Fruit fly (Drosophila melanogaster) whole organism, prepupa: Measurements from ENCODE around the gene CG10011.

Experiments used
- Blimp-1 ChIP-seq: fragments of 200-800 bp; sonication (Bioruptor generic); optimal IDR thresholded peaks from 3 replicates; lab custom pipeline; 2017; ENCODE audit warnings: missing biosample characterization, missing genetic modification characterization, mild to moderate bottlenecking, moderate library complexity, missing genetic modification reagents
- CG10669 ChIP-seq: fragments of 200-800 bp; sonication (Bioruptor generic); optimal IDR thresholded peaks from 3 replicates; lab custom pipeline; 2018; ENCODE audit warnings: missing biosample characterization, mild to moderate bottlenecking, missing genetic modification characterization, moderate library complexity
- CG11294 ChIP-seq: fragments of 200-800 bp; sonication (Bioruptor generic); IDR thresholded peaks from 2 replicates; pipeline ENCODE4 v1.3.6; 2022; ENCODE audit warnings: missing biosample characterization, missing genetic modification characterization
- CG11762 ChIP-seq: fragments of 200-800 bp; sonication (Bioruptor generic); optimal IDR thresholded peaks from 3 replicates; lab custom pipeline; 2016; ENCODE audit warnings: missing biosample characterization, missing genetic modification characterization; ENCODE audit not compliant: insufficient read depth
- CG11902 ChIP-seq: fragments of 200-800 bp; sonication (Bioruptor generic); optimal IDR thresholded peaks from 3 replicates; lab custom pipeline; 2016; ENCODE audit warnings: missing biosample characterization, missing genetic modification characterization
- CG15336 ChIP-seq: fragments of 200-800 bp; sonication (Bioruptor generic); IDR thresholded peaks from 2 replicates; pipeline ENCODE4 v1.3.6; 2022; ENCODE audit warnings: missing biosample characterization, missing genetic modification characterization
- CG3032 ChIP-seq: fragments of 200-800 bp; optimal IDR thresholded peaks from 2 replicates; lab custom pipeline; 2019; ENCODE audit warnings: missing biosample characterization, mild to moderate bottlenecking, missing genetic modification characterization, moderate library complexity
- CG31627 ChIP-seq: fragments of 200-800 bp; sonication (Bioruptor generic); optimal IDR thresholded peaks from 3 replicates; lab custom pipeline; 2016; ENCODE audit warnings: missing biosample characterization, missing genetic modification characterization
- CG34406 ChIP-seq: fragments of 200-800 bp; sonication (Bioruptor generic); optimal IDR thresholded peaks from 3 replicates; lab custom pipeline; 2016; ENCODE audit warnings: missing biosample characterization, missing genetic modification characterization
- CG6854 ChIP-seq: fragments of 200-800 bp; sonication (Bioruptor generic); optimal IDR thresholded peaks from 2 replicates; lab custom pipeline; 2017; ENCODE audit warnings: missing biosample characterization, mild to moderate bottlenecking, missing genetic modification characterization
- CG8119 ChIP-seq: fragments of 200-800 bp; sonication (Bioruptor generic); IDR thresholded peaks from 3 replicates; pipeline ENCODE4 v1.3.6; 2022; ENCODE audit warnings: missing biosample characterization, missing genetic modification characterization
- CG8632 ChIP-seq: fragments of 200-800 bp; sonication (Bioruptor generic); optimal IDR thresholded peaks from 3 replicates; lab custom pipeline; 2016; ENCODE audit warnings: missing biosample characterization, missing genetic modification characterization
- CG9139 ChIP-seq: fragments of 200-800 bp; sonication (Bioruptor generic); optimal IDR thresholded peaks from 3 replicates; lab custom pipeline; 2017; ENCODE audit warnings: missing biosample characterization, mild to moderate bottlenecking, missing genetic modification characterization
- Eip75B ChIP-seq: fragments of 200-800 bp; sonication (Bioruptor generic); optimal IDR thresholded peaks from 3 replicates; lab custom pipeline; 2016; ENCODE audit warnings: missing biosample characterization, missing genetic modification characterization
- Eip78C ChIP-seq: fragments of 200-800 bp; sonication (Bioruptor generic); peaks from one replicate; lab custom pipeline; 2016; ENCODE audit warnings: missing biosample characterization, missing genetic modification characterization
- Gug ChIP-seq: fragments of 200-800 bp; sonication (Bioruptor generic); IDR thresholded peaks from 2 replicates; pipeline ENCODE4 v1.3.6; 2022; ENCODE audit warnings: missing biosample characterization, missing genetic modification characterization
- Hr39 ChIP-seq: fragments of 200-800 bp; sonication (Bioruptor generic); optimal IDR thresholded peaks from 2 replicates; lab custom pipeline; 2016; ENCODE audit warnings: missing biosample characterization, missing genetic modification characterization
- Hr4 ChIP-seq: fragments of 200-800 bp; sonication (Bioruptor generic); optimal IDR thresholded peaks from 3 replicates; lab custom pipeline; 2016; ENCODE audit warnings: missing biosample characterization, missing genetic modification characterization
- Lpt ChIP-seq: fragments of 200-800 bp; sonication (Bioruptor generic); optimal IDR thresholded peaks from 3 replicates; lab custom pipeline; 2016; ENCODE audit warnings: missing biosample characterization, missing genetic modification characterization
- Met ChIP-seq: fragments of 200-800 bp; sonication (Bioruptor generic); optimal IDR thresholded peaks from 3 replicates; lab custom pipeline; 2016; ENCODE audit warnings: missing biosample characterization, missing genetic modification characterization
- OdsH ChIP-seq: fragments of 200-800 bp; sonication (Bioruptor generic); optimal IDR thresholded peaks from 3 replicates; lab custom pipeline; 2016; ENCODE audit warnings: missing biosample characterization, missing genetic modification characterization
- Smox ChIP-seq: fragments of 200-800 bp; sonication (Bioruptor generic); optimal IDR thresholded peaks from 3 replicates; lab custom pipeline; 2016; ENCODE audit warnings: missing biosample characterization, missing genetic modification characterization
- Sox102F ChIP-seq: fragments of 200-800 bp; sonication (Bioruptor generic); optimal IDR thresholded peaks from 2 replicates; lab custom pipeline; 2016; ENCODE audit warnings: missing biosample characterization, mild to moderate bottlenecking, missing genetic modification characterization
- Sox14 ChIP-seq: fragments of 200-800 bp; sonication (Bioruptor generic); optimal IDR thresholded peaks from 3 replicates; lab custom pipeline; 2016; ENCODE audit warnings: missing biosample characterization, missing genetic modification characterization
- achi ChIP-seq: fragments of 200-800 bp; sonication (Bioruptor generic); optimal IDR thresholded peaks from 3 replicates; lab custom pipeline; 2016; ENCODE audit warnings: missing biosample characterization, missing genetic modification characterization
- acj6 ChIP-seq: fragments of 200-800 bp; sonication (Bioruptor generic); optimal IDR thresholded peaks from 3 replicates; lab custom pipeline; 2016; ENCODE audit warnings: missing biosample characterization, missing genetic modification characterization
- dac ChIP-seq: fragments of 200-800 bp; sonication (Bioruptor generic); optimal IDR thresholded peaks from 2 replicates; lab custom pipeline; 2017; ENCODE audit warnings: missing biosample characterization, mild to moderate bottlenecking, missing genetic modification characterization
- eg ChIP-seq: fragments of 200-800 bp; sonication (Bioruptor generic); IDR thresholded peaks from 3 replicates; pipeline ENCODE4 v1.3.6; 2022; ENCODE audit warnings: missing biosample characterization, missing genetic modification characterization
- esn ChIP-seq: fragments of 200-800 bp; sonication (Bioruptor generic); optimal IDR thresholded peaks from 2 replicates; lab custom pipeline; 2016; ENCODE audit warnings: missing biosample characterization, mild to moderate bottlenecking, missing genetic modification characterization, moderate library complexity
- fd59A ChIP-seq: fragments of 200-800 bp; sonication (Bioruptor generic); optimal IDR thresholded peaks from 2 replicates; lab custom pipeline; 2017; ENCODE audit warnings: missing biosample characterization, mild to moderate bottlenecking, missing genetic modification characterization, missing genetic modification reagents
- fkh ChIP-seq: fragments of 200-800 bp; sonication (Bioruptor generic); optimal IDR thresholded peaks from 3 replicates; lab custom pipeline; 2017; ENCODE audit warnings: missing biosample characterization, mild to moderate bottlenecking, missing genetic modification characterization, moderate library complexity
- lz ChIP-seq: fragments of 200-800 bp; sonication (Bioruptor generic); optimal IDR thresholded peaks from 3 replicates; lab custom pipeline; 2016; ENCODE audit warnings: missing biosample characterization, missing genetic modification characterization
- pdm3 ChIP-seq: fragments of 200-800 bp; sonication (Bioruptor generic); optimal IDR thresholded peaks from 3 replicates; lab custom pipeline; 2016; ENCODE audit warnings: missing biosample characterization, missing genetic modification characterization
- salr ChIP-seq, 2 experiments: fragments of 200-800 bp; sonication (Bioruptor generic); optimal IDR thresholded peaks; 3 replicates each; lab custom pipeline; 2016 to 2018; ENCODE audit warnings: missing biosample characterization in 2 of 2, missing genetic modification characterization in 2 of 2, mild to moderate bottlenecking in 1 of 2
- svp ChIP-seq: fragments of 200-800 bp; sonication (Bioruptor generic); peaks from one replicate; lab custom pipeline; 2016; ENCODE audit warnings: missing biosample characterization, missing genetic modification characterization

Gene CG10011

dm6 chr3R:28599238-28600127, 35.4 kb downstream of the CG10011 start, which contains the start of the genes Noa36 and Hrb98DE (continued):
- TF ChIP-seq CG11902 (GFP tag; lab: Kevin White, UChicago) (peak; percentile 41), OdsH (peak; percentile 27), Smox (peak; percentile 39), Met (peak; percentile 45), salr (GFP tag; optimal IDR thresholded peaks at IDR 0.05; lab: Kevin White, UChicago) (no peak), CG11762 (GFP tag; lab: Kevin White, UChicago) (no peak), fkh (GFP tag; lab: Kevin White, UChicago) (peak; percentile 18), Sox14 (GFP tag; lab: Kevin White, UChicago) (peak; percentile 5), eg (GFP tag; lab: Robert Waterston, UW) (peak; percentile 53; the same call in 2 of the 3 replicates), pdm3 (GFP tag; lab: Kevin White, UChicago) (no peak), lz (GFP tag; lab: Kevin White, UChicago) (peak; percentile 11), Gug (0 out of 2 replicates have a peak, but pooled peaks have one; percentile 15), Hr39 (GFP tag; lab: Kevin White, UChicago) (peak; percentile 47), achi (peak; percentile 19)

dm6 chr3R:28597527-28597926, 37.4 kb downstream of the CG10011 start:
- TF ChIP-seq esn (GFP tag; lab: Kevin White, UChicago) (no peak), fkh (GFP tag; lab: Kevin White, UChicago) (peak; percentile 99)

dm6 chr3R:28596357-28596756, 38.5 kb downstream of the CG10011 start:
- no peak for TF ChIP-seq Hr4 (GFP tag; lab: Kevin White, UChicago)
- TF ChIP-seq lz (GFP tag; lab: Kevin White, UChicago), result no peak
- no peak for TF ChIP-seq salr (GFP tag; optimal IDR thresholded peaks at IDR 0.05; lab: Kevin White, UChicago)
- no peak for TF ChIP-seq CG3032 (tag; lab: Kevin White, UChicago)
- TF ChIP-seq Smox, result no peak
- TF ChIP-seq CG8119 (GFP tag; lab: Robert Waterston, UW), result no peak
- no peak for TF ChIP-seq dac (GFP tag; lab: Kevin White, UChicago)
- TF ChIP-seq Blimp-1 (GFP tag; lab: Kevin White, UChicago), result no peak
- no peak for TF ChIP-seq Gug
- no peak for TF ChIP-seq Lpt (GFP tag; lab: Kevin White, UChicago)
- no peak for TF ChIP-seq CG15336 (GFP tag; lab: Robert Waterston, UW)

dm6 chr3R:28595855-28596254, 39.0 kb downstream of the CG10011 start:
- peak; percentile 16 for TF ChIP-seq fkh (GFP tag; lab: Kevin White, UChicago)
- TF ChIP-seq CG6854, result no peak

dm6 chr3R:28594900-28595299, 40.0 kb downstream of the CG10011 start:
- TF ChIP-seq dac (GFP tag; lab: Kevin White, UChicago) (no peak), CG9139 (GFP tag; lab: Kevin White, UChicago) (no peak), Blimp-1 (GFP tag; lab: Kevin White, UChicago) (no peak), CG11294 (no peak), Gug (no peak), Eip75B (GFP tag; lab: Kevin White, UChicago) (no peak), Hr39 (GFP tag; lab: Kevin White, UChicago) (no peak), CG11762 (GFP tag; lab: Kevin White, UChicago) (no peak), CG8632 (GFP tag; lab: Kevin White, UChicago) (no peak), CG6854 (no peak), Eip78C (GFP tag; lab: Kevin White, UChicago) (no peak), CG31627 (GFP tag; lab: Kevin White, UChicago) (no peak), Sox102F (no peak), CG3032 (tag; lab: Kevin White, UChicago) (no peak), fd59A (GFP tag; lab: Kevin White, UChicago) (no peak), acj6 (GFP tag; lab: Kevin White, UChicago) (no peak), CG34406 (GFP tag; lab: Kevin White, UChicago) (no peak), eg (GFP tag; lab: Robert Waterston, UW) (no peak), CG10669 (no peak), svp (GFP tag; lab: Kevin White, UChicago) (no peak)
- TF ChIP-seq, all 60 proteins: peak for 0
